Worm (Caenorhabditis elegans): Measurements from ENCODE around the gene ZC443.3.

Gene ZC443.3

ce11 chrV:12844748-12845147, 30.8 kb upstream of the ZC443.3 start:
- TF ChIP-seq ceh-6 (GFP tag; optimal IDR thresholded peaks at IDR 0.05) (no peak), ceh-2 (tag; optimal IDR thresholded peaks at IDR 0.05) (no peak)

ce11 chrV:12835388-12835787, 21.5 kb upstream of the ZC443.3 start, which contains the start of gene C44H9.4:
C44H9.4 (plus strand) TSS chrV:12835688.
- TF ChIP-seq sdc-2 (tag; optimal IDR thresholded peaks at IDR 0.05): no peak
- no peak for TF ChIP-seq C38D4.7 (GFP tag; optimal IDR thresholded peaks at IDR 0.05)
- TF ChIP-seq ahr-1 (tag; optimal IDR thresholded peaks at IDR 0.05): no peak
- no peak for TF ChIP-seq ceh-22 (tag; optimal IDR thresholded peaks at IDR 0.05)
- TF ChIP-seq Y22D7AL.16 (tag; optimal IDR thresholded peaks at IDR 0.05): no peak

ce11 chrV:12827219-12827618, 13.3 kb upstream of the ZC443.3 start, which contains the start of gene ugt-15:
ugt-15 (plus strand) TSS chrV:12827519.
- no peak for TF ChIP-seq sox-4 (tag; optimal IDR thresholded peaks at IDR 0.05)
- TF ChIP-seq unc-42 (tag; optimal IDR thresholded peaks at IDR 0.05): no peak

DNA sequence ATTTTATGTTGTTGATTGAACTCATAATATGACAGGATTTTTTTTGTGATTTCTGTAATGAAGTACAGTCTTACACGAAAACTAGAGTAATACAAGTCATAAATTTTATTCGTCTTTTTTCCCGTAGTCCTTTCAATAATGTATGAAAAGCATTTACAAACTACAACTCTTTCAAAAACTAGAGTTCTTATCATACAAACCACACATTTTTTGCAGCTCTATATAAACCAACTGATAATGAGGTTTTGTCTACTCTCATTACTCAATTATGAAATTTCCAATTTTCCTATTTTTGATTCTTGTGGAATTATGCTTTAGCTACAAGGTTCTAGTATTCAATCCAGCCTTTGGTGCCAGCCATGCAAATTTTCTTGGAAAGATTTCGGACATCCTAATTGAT, 10.9 kb upstream of the ZC443.3 start, which contains the start of gene ugt-16:
Gene ugt-16 (plus strand): TSS at position 248 of the 400 bp plus-strand sequence.
- TF ChIP-seq elt-2 (tag; optimal IDR thresholded peaks at IDR 0.05) (peak; percentile 1), unc-55 (GFP tag; optimal IDR thresholded peaks at IDR 0.05) (no peak)

DNA sequence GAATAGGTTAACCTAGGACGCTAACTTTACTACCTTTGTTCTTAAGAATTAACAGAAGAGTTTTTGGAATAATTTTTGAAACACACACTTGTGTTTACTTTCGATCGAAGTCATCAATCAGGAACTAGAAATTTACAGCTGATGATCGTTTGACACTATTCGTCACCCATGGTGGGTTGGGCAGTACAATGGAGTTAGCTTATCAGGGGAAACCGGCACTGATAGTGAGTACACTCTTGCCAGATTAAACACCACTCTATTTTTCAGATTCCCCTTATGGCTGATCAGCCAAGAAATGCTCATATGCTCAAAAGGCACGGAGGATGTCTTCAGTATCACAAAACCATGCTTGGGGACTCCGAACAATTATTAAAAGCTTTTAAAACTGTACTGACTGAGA, 8.1 kb upstream of the ZC443.3 start:
- TF ChIP-seq T23F11.4 (GFP tag; optimal IDR thresholded peaks at IDR 0.05) (no peak), elt-2 (tag; optimal IDR thresholded peaks at IDR 0.05) (peak; percentile 61)

DNA sequence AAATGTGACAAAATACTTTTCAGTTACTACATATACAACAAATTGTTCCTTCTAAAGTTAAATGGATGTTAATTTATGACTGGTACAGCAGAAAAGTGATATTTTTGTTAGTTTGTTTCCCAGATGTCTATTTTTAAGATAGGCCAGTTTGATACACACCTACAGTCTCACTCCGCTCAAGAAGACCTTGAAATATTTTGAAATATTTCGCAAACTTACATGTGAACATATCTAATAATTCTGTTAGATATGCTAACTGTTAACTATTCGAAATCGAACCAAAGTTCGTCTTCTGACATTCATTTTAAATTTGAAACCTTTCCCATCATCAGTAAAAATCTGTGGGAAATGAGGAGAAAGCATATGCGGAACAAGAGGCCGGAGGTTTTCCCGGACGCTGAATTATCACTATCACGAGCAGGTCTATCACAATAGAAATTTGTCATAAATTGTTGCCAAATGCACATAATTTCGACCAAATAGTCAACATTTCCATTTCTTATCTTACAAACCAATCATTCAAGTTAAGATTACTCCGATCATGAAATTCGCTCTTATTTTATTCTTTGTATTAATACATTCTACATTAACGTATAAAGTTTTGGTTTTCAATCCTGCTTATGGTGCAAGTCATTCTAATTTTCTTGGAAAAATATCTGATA, 6.0 kb upstream of the ZC443.3 start, which contains the start of the genes ZC443.4 and ugt-18:
Gene ZC443.4 (minus strand): TSS at position 95 of the 662 bp plus-strand sequence.
Gene ugt-18 (plus strand): TSS at position 469 of the 662 bp plus-strand sequence.
- TF ChIP-seq sox-4 (tag; optimal IDR thresholded peaks at IDR 0.05) (no peak), ets-4 (tag; optimal IDR thresholded peaks at IDR 0.05) (no peak), T23F11.4 (GFP tag; optimal IDR thresholded peaks at IDR 0.05) (no peak), unc-42 (tag; optimal IDR thresholded peaks at IDR 0.05) (no peak), pat-9 (tag; optimal IDR thresholded peaks at IDR 0.05) (no peak), ahr-1 (tag; optimal IDR thresholded peaks at IDR 0.05) (no peak)

DNA sequence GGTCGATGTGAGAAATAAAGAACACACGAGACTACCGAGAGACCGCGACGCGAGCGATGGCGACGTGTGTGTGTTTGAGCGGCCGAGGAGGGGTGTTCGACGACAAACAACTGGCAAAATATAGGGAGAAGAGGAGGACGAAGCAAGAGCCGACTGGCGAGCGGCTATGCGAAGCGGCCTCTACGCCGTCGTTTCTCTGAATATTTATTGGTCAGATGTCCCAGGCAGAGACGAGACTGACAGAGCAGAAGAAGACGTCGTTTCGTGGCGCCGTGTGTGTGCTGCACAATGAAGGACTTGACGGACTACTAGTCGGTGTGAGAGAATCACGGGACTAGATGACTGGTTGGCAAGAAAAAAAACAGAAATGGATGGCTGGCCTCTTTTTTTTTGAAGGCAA, 5.2 kb upstream of the ZC443.3 start:
- TF ChIP-seq ceh-14 (tag; optimal IDR thresholded peaks at IDR 0.05): peak; percentile 4
- TF ChIP-seq K02D7.2 (tag; optimal IDR thresholded peaks at IDR 0.05): no peak
- no peak for TF ChIP-seq hlh-30 (tag; optimal IDR thresholded peaks at IDR 0.05; ENCODE audit: insufficient read depth)
- no peak for TF ChIP-seq dve-1 (tag; optimal IDR thresholded peaks at IDR 0.05)
- TF ChIP-seq madf-2 (tag; optimal IDR thresholded peaks at IDR 0.05): no peak
- no peak for TF ChIP-seq zip-5 (tag; optimal IDR thresholded peaks at IDR 0.05)
- TF ChIP-seq hlh-6 (tag; optimal IDR thresholded peaks at IDR 0.05): peak; percentile 41
- TF ChIP-seq ceh-2 (tag; optimal IDR thresholded peaks at IDR 0.05): peak; percentile 13
- TF ChIP-seq syd-9 (tag; optimal IDR thresholded peaks at IDR 0.05): peak; percentile 20
- TF ChIP-seq ceh-34 (tag; optimal IDR thresholded peaks at IDR 0.05): no peak
- TF ChIP-seq tbx-2 (tag; optimal IDR thresholded peaks at IDR 0.05): peak; percentile 20
- no peak for TF ChIP-seq sox-2 (GFP tag; IDR thresholded peaks at IDR 0.05)
- TF ChIP-seq eyg-1 (tag; optimal IDR thresholded peaks at IDR 0.05): no peak

ce11 chrV:12818486-12818885, 4.6 kb upstream of the ZC443.3 start:
- TF ChIP-seq ceh-6 (GFP tag; optimal IDR thresholded peaks at IDR 0.05) (no peak), nhr-232 (tag; optimal IDR thresholded peaks at IDR 0.05) (no peak), unc-42 (tag; optimal IDR thresholded peaks at IDR 0.05) (peak; percentile 65), lim-6 (tag; optimal IDR thresholded peaks at IDR 0.05) (no peak)

All from whole organism, late embryonic.